Worm (Caenorhabditis elegans) whole organism, mixed stage, embryonic: ENCODE data around the gene srz-14.

ENCODE experiments used
- bed-3 ChIP-seq: fragments of 200-800 bp; sonication (Bioruptor generic); optimal IDR thresholded peaks from 3 replicates; lab custom pipeline; 2018; ENCODE audit warnings: mild to moderate bottlenecking, missing genetic modification characterization, moderate library complexity, missing compliant biosample characterization
- ceh-43 ChIP-seq: fragments of 200-800 bp; sonication (Bioruptor generic); optimal IDR thresholded peaks from 2 replicates; lab custom pipeline; 2018; ENCODE audit warnings: mild to moderate bottlenecking, missing genetic modification characterization, moderate library complexity, missing compliant biosample characterization
- drap-1 ChIP-seq: fragments of 200-800 bp; sonication (Bioruptor generic); optimal IDR thresholded peaks from 3 replicates; lab custom pipeline; 2018; ENCODE audit warnings: mild to moderate bottlenecking, missing genetic modification characterization, missing compliant biosample characterization
- nhr-76 ChIP-seq: sonication (generic microtip); optimal IDR thresholded peaks from 2 replicates; lab custom pipeline; 2017; ENCODE audit warnings: missing biosample characterization, missing genetic modification characterization
- pha-4 ChIP-seq: fragments of 150-350 bp; optimal IDR thresholded peaks from 2 replicates; lab custom pipeline; 2018; ENCODE audit warnings: missing biosample characterization, missing genetic modification reagents, missing genetic modification characterization
- sem-2 ChIP-seq: fragments of 200-800 bp; sonication (Bioruptor generic); optimal IDR thresholded peaks from 2 replicates; lab custom pipeline; 2018; ENCODE audit warnings: mild to moderate bottlenecking, missing genetic modification characterization, missing compliant biosample characterization

DNA sequence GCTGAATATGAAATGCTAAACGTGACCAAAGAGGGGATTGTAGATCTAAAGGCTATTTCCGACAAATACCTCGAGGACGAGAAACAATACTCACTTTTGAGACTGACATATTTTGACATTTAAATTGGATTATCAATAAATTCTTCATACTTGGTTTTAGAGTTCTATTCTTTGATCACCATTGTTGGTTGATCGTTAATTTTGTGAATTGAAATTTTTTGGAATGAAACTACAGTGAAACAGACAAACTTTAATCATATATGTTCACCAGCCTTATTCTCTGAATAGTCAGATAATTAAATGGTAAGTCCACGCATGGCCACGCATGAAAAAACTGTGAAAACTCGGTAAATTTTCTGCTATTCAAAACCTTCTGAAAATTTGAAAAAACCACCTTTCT, 19.2 kb downstream of the srz-14 start, which contains the start of gene F11A5.18:
- TF ChIP-seq ceh-43, result no peak
- TF ChIP-seq bed-3 (GFP tag; lab: Kevin White, UChicago), result no peak
- TF ChIP-seq sem-2 (GFP tag; lab: Kevin White, UChicago), result no peak
- TF ChIP-seq pha-4 (tag; lab: Kevin White, UChicago), result no peak
- TF ChIP-seq drap-1 (GFP tag; lab: Kevin White, UChicago), result no peak
- no peak for TF ChIP-seq nhr-76
